Fruit fly (Drosophila melanogaster) whole organism, adult: Measurements from ENCODE around the gene Moe.
A peak's percentile ranks its signal among the peaks of the same experiment; 100 is the strongest.

Source experiments
- CG14711 ChIP-seq: fragments of 200-800 bp; sonication (Bioruptor generic); optimal IDR thresholded peaks from 2 replicates; lab custom pipeline; 2018; ENCODE audit warnings: missing biosample characterization, mild to moderate bottlenecking, missing genetic modification characterization, moderate library complexity
- CG33017 ChIP-seq: fragments of 200-800 bp; sonication (Bioruptor generic); optimal IDR thresholded peaks from 2 replicates; lab custom pipeline; 2018; ENCODE audit warnings: missing biosample characterization, mild to moderate bottlenecking, missing genetic modification characterization, moderate library complexity
- ovo ChIP-seq: fragments of 200-800 bp; sonication (Bioruptor generic); optimal IDR thresholded peaks from 2 replicates; lab custom pipeline; 2016; ENCODE audit warnings: missing biosample characterization, missing genetic modification characterization
- toe ChIP-seq: fragments of 200-800 bp; sonication (Bioruptor generic); optimal IDR thresholded peaks from 2 replicates; lab custom pipeline; 2016; ENCODE audit warnings: missing biosample characterization, missing genetic modification characterization

dm6 chrX:8900094-8900493 lies 2.0 kb upstream of the Moe start, which contains the start of gene Uros1:
- TF ChIP-seq CG14711 (tag; lab: Kevin White, UChicago) (peak; percentile 41), toe (GFP tag; lab: Kevin White, UChicago) (peak; percentile 40), CG33017 (tag; lab: Kevin White, UChicago) (no peak), ovo (GFP tag; lab: Kevin White, UChicago) (peak; percentile 86)
